Fruit fly (Drosophila melanogaster) whole organism, embryonic: ENCODE results near the gene CG5399.
A peak's percentile ranks its signal among the peaks of the same experiment; 100 is the strongest.

Experiments used
- Blimp-1 ChIP-seq: fragments of 200-800 bp; sonication (Bioruptor generic); optimal IDR thresholded peaks from 3 replicates; lab custom pipeline; 2018; ENCODE audit warnings: missing biosample characterization, missing genetic modification characterization, mild to moderate bottlenecking, moderate library complexity, missing genetic modification reagents
- CG11560 ChIP-seq: fragments of 200-800 bp; sonication (Bioruptor generic); IDR thresholded peaks from 3 replicates; pipeline ENCODE4 v1.3.6; 2022; ENCODE audit warnings: missing biosample characterization, missing genetic modification characterization
- CG11696 ChIP-seq: fragments of 200-800 bp; sonication (Bioruptor generic); IDR thresholded peaks from 2 replicates; pipeline ENCODE4 v1.3.6; 2022; ENCODE audit warnings: missing biosample characterization, missing genetic modification characterization
- CG12942 ChIP-seq: fragments of 200-800 bp; sonication (Bioruptor generic); optimal IDR thresholded peaks from 3 replicates; lab custom pipeline; 2016; ENCODE audit warnings: missing biosample characterization, missing genetic modification characterization
- CG15601 ChIP-seq: fragments of 200-800 bp; sonication (Bioruptor generic); optimal IDR thresholded peaks from 3 replicates; lab custom pipeline; 2019; ENCODE audit warnings: missing biosample characterization, mild to moderate bottlenecking, missing genetic modification characterization, moderate library complexity
- CG17568 ChIP-seq: fragments of 200-800 bp; sonication (Bioruptor generic); optimal IDR thresholded peaks from 2 replicates; lab custom pipeline; 2018; ENCODE audit warnings: missing biosample characterization, mild to moderate bottlenecking, missing genetic modification characterization, moderate library complexity
- CG2678 ChIP-seq: fragments of 200-800 bp; sonication (Bioruptor generic); optimal IDR thresholded peaks from 3 replicates; lab custom pipeline; 2019; ENCODE audit warnings: missing biosample characterization, mild to moderate bottlenecking, missing genetic modification characterization, moderate library complexity
- CG2875 ChIP-seq: fragments of 200-800 bp; sonication (Bioruptor generic); optimal IDR thresholded peaks from 2 replicates; lab custom pipeline; 2017; ENCODE audit warnings: missing biosample characterization, mild to moderate bottlenecking, missing genetic modification characterization, missing genetic modification reagents
- CG4424 ChIP-seq: fragments of 200-800 bp; sonication (Bioruptor generic); optimal IDR thresholded peaks from 3 replicates; lab custom pipeline; 2016; ENCODE audit warnings: missing biosample characterization, missing genetic modification characterization
- CG6689 ChIP-seq: fragments of 200-800 bp; sonication (Bioruptor generic); IDR thresholded peaks from 2 replicates; pipeline ENCODE4 v1.3.6; 2022; ENCODE audit warnings: missing biosample characterization, missing genetic modification characterization
- CG6813 ChIP-seq: fragments of 200-800 bp; sonication (Bioruptor generic); optimal IDR thresholded peaks from 2 replicates; lab custom pipeline; 2017; ENCODE audit warnings: missing biosample characterization, missing genetic modification characterization, mild to moderate bottlenecking, moderate library complexity, missing genetic modification reagents
- CG6854 ChIP-seq: fragments of 200-800 bp; sonication (Bioruptor generic); optimal IDR thresholded peaks from 3 replicates; lab custom pipeline; 2017; ENCODE audit warnings: missing biosample characterization, mild to moderate bottlenecking, missing genetic modification characterization
- CG7372 ChIP-seq: fragments of 200-800 bp; sonication (Bioruptor generic); IDR thresholded peaks from 2 replicates; pipeline ENCODE4 v1.3.6; 2022; ENCODE audit warnings: missing biosample characterization, missing genetic modification characterization
- CG8290 ChIP-seq, 3 experiments: fragments of 200-800 bp; sonication (Bioruptor generic); optimal IDR thresholded peaks; 2 replicates each; lab custom pipeline; 2016 to 2019; ENCODE audit warnings: missing biosample characterization in 3 of 3, missing genetic modification characterization in 3 of 3, mild to moderate bottlenecking in 2 of 3, moderate library complexity in 1 of 3
- CG8924 ChIP-seq: fragments of 200-800 bp; optimal IDR thresholded peaks from 3 replicates; lab custom pipeline; 2019; ENCODE audit warnings: missing biosample characterization, mild to moderate bottlenecking, missing genetic modification characterization, moderate library complexity
- CG9727 ChIP-seq: fragments of 200-800 bp; sonication (Bioruptor generic); optimal IDR thresholded peaks from 3 replicates; lab custom pipeline; 2017; ENCODE audit warnings: missing biosample characterization, mild to moderate bottlenecking, missing genetic modification characterization
- D ChIP-seq, 2 experiments: fragments of 200-800 bp in 1 of 2; fragments of >200 bp in 1 of 2; sonication (Bioruptor generic) in 1 of 2; optimal IDR thresholded peaks; 2 replicates in 1 of 2; 3 replicates in 1 of 2; lab custom pipeline; 2017; ENCODE audit warnings: mild to moderate bottlenecking in 1 of 2, missing biosample characterization in 1 of 2, missing genetic modification characterization in 1 of 2, missing genetic modification reagents in 1 of 2
- D19B ChIP-seq: fragments of 200-800 bp; sonication (Bioruptor generic); optimal IDR thresholded peaks from 2 replicates; lab custom pipeline; 2017; ENCODE audit warnings: missing biosample characterization, mild to moderate bottlenecking, missing genetic modification characterization
- Dbx ChIP-seq: fragments of 200-800 bp; sonication (Bioruptor generic); IDR thresholded peaks from 3 replicates; pipeline ENCODE4 v1.3.6; 2022; ENCODE audit warnings: missing biosample characterization, missing genetic modification characterization
- Dfd ChIP-seq, 2 experiments: fragments of >200 bp; optimal IDR thresholded peaks; 2 replicates each; lab custom pipeline; 2017; ENCODE audit warnings: missing biosample characterization in 2 of 2, missing genetic modification characterization in 2 of 2
- Dip2 ChIP-seq: fragments of 200-800 bp; sonication (Bioruptor generic); IDR thresholded peaks from 2 replicates; pipeline ENCODE4 v1.3.6; 2022; ENCODE audit warnings: missing biosample characterization, missing genetic modification characterization
- Dref ChIP-seq: fragments of 200-800 bp; sonication (Bioruptor generic); IDR thresholded peaks from 2 replicates; pipeline ENCODE4 v1.3.6; 2022; ENCODE audit warnings: missing biosample characterization, missing genetic modification characterization
- HLH54F ChIP-seq: fragments of 200-800 bp; sonication (Bioruptor generic); optimal IDR thresholded peaks from 3 replicates; lab custom pipeline; 2016; ENCODE audit warnings: missing biosample characterization, missing genetic modification characterization
- HLHmδ ChIP-seq: fragments of 200-800 bp; sonication (Bioruptor generic); optimal IDR thresholded peaks from 2 replicates; lab custom pipeline; 2018; ENCODE audit warnings: missing biosample characterization, mild to moderate bottlenecking, missing genetic modification characterization, moderate library complexity
- Mrtf ChIP-seq: fragments of 200-800 bp; sonication (Bioruptor generic); IDR thresholded peaks from 3 replicates; pipeline ENCODE4 v1.3.6; 2022; ENCODE audit warnings: missing biosample characterization, missing genetic modification characterization
- Nf-YA ChIP-seq: fragments of 200-800 bp; sonication (Bioruptor generic); IDR thresholded peaks from 2 replicates; pipeline ENCODE4 v1.3.6; 2022; ENCODE audit warnings: missing biosample characterization, missing genetic modification characterization
- Nf-YB ChIP-seq: fragments of 200-800 bp; sonication (Bioruptor generic); optimal IDR thresholded peaks from 3 replicates; lab custom pipeline; 2019; ENCODE audit warnings: missing biosample characterization, mild to moderate bottlenecking, missing genetic modification characterization, moderate library complexity
- Opbp ChIP-seq: fragments of 200-800 bp; sonication (Bioruptor generic); IDR thresholded peaks from 3 replicates; pipeline ENCODE4 v1.3.6; 2022; ENCODE audit warnings: missing biosample characterization, missing genetic modification characterization; ENCODE audit not compliant: partially characterized antibody
- Vsx1 ChIP-seq: fragments of 200-800 bp; sonication (Bioruptor generic); optimal IDR thresholded peaks from 2 replicates; lab custom pipeline; 2017; ENCODE audit warnings: missing biosample characterization, mild to moderate bottlenecking, missing genetic modification characterization, missing genetic modification reagents
- Xrp1 ChIP-seq: fragments of 200-800 bp; sonication (Bioruptor generic); IDR thresholded peaks from 2 replicates; pipeline ENCODE4 v1.3.6; 2022; ENCODE audit warnings: missing biosample characterization, missing genetic modification characterization
- ac ChIP-seq: fragments of 200-800 bp; sonication (Bioruptor generic); optimal IDR thresholded peaks from 3 replicates; lab custom pipeline; 2017; ENCODE audit warnings: missing biosample characterization, mild to moderate bottlenecking, missing genetic modification characterization
- amos ChIP-seq: fragments of 200-800 bp; sonication (Bioruptor generic); IDR thresholded peaks from 2 replicates; pipeline ENCODE4 v1.3.6; 2022; ENCODE audit warnings: missing biosample characterization, missing genetic modification characterization; ENCODE audit not compliant: partially characterized antibody
- bsh ChIP-seq, 2 experiments: fragments of 200-800 bp; sonication (Bioruptor generic); optimal IDR thresholded peaks; 2 replicates each; lab custom pipeline; 2017 to 2018; ENCODE audit warnings: mild to moderate bottlenecking in 2 of 2, missing biosample characterization in 2 of 2, missing genetic modification characterization in 2 of 2, moderate library complexity in 1 of 2
- cas ChIP-seq: fragments of 200-800 bp; sonication (Bioruptor generic); IDR thresholded peaks from 2 replicates; pipeline ENCODE4 v1.3.6; 2022; ENCODE audit warnings: missing biosample characterization, missing genetic modification characterization
- cato ChIP-seq: fragments of 200-800 bp; sonication (Bioruptor generic); optimal IDR thresholded peaks from 2 replicates; lab custom pipeline; 2016; ENCODE audit warnings: missing biosample characterization, missing genetic modification characterization, borderline replicate concordance
- chif ChIP-seq, 2 experiments: fragments of 200-800 bp; sonication (Bioruptor generic); optimal IDR thresholded peaks; 3 replicates each; lab custom pipeline; 2016; ENCODE audit warnings: missing biosample characterization in 2 of 2, missing genetic modification characterization in 2 of 2
- fd102C ChIP-seq: fragments of 200-800 bp; sonication (Bioruptor generic); optimal IDR thresholded peaks from 2 replicates; lab custom pipeline; 2018; ENCODE audit warnings: missing biosample characterization, mild to moderate bottlenecking, missing genetic modification characterization, moderate library complexity
- grn ChIP-seq: fragments of 200-800 bp; sonication (Bioruptor generic); optimal IDR thresholded peaks from 3 replicates; lab custom pipeline; 2017; ENCODE audit warnings: missing biosample characterization, missing genetic modification characterization
- kni ChIP-seq: fragments of 200-800 bp; sonication (Bioruptor generic); optimal IDR thresholded peaks from 3 replicates; lab custom pipeline; 2017; ENCODE audit warnings: mild to moderate bottlenecking, missing biosample characterization, missing genetic modification reagents, missing genetic modification characterization
- knrl ChIP-seq: fragments of 200-800 bp; sonication (Bioruptor generic); IDR thresholded peaks from 3 replicates; pipeline ENCODE4 v1.3.6; 2022; ENCODE audit warnings: missing biosample characterization, missing genetic modification characterization; ENCODE audit not compliant: partially characterized antibody
- lola ChIP-seq, 3 experiments: fragments of >200 bp in 2 of 3; fragments of 200-800 bp in 1 of 3; sonication (Bioruptor generic) in 1 of 3; optimal IDR thresholded peaks; 2 replicates each; lab custom pipeline; 2017 to 2019; ENCODE audit warnings: missing biosample characterization in 3 of 3, missing genetic modification characterization in 3 of 3, mild to moderate bottlenecking in 1 of 3, moderate library complexity in 1 of 3
- otp ChIP-seq: fragments of 200-800 bp; sonication (Bioruptor generic); IDR thresholded peaks from 3 replicates; pipeline ENCODE4, ENCODE4 v1.3.6; 2022; ENCODE audit warnings: missing biosample characterization, missing genetic modification characterization
- pfk ChIP-seq: fragments of 200-800 bp; sonication (Bioruptor generic); optimal IDR thresholded peaks from 2 replicates; lab custom pipeline; 2018; ENCODE audit warnings: missing biosample characterization, mild to moderate bottlenecking, missing genetic modification characterization, moderate library complexity
- pros ChIP-seq: fragments of 200-800 bp; sonication (Bioruptor generic); optimal IDR thresholded peaks from 3 replicates; lab custom pipeline; 2019; ENCODE audit warnings: missing biosample characterization, mild to moderate bottlenecking, missing genetic modification characterization, moderate library complexity
- ro ChIP-seq: fragments of 200-800 bp; sonication (Bioruptor generic); IDR thresholded peaks from 2 replicates; pipeline ENCODE4 v1.3.6; 2022; ENCODE audit warnings: missing biosample characterization, missing genetic modification characterization
- sc ChIP-seq, 3 experiments: fragments of >200 bp in 2 of 3; fragments of 200-800 bp in 1 of 3; sonication (Bioruptor generic) in 1 of 3; optimal IDR thresholded peaks; 2 replicates in 2 of 3; 3 replicates in 1 of 3; lab custom pipeline; 2017; ENCODE audit warnings: mild to moderate bottlenecking in 1 of 3, missing biosample characterization in 1 of 3, missing genetic modification characterization in 1 of 3, missing genetic modification reagents in 1 of 3
- shn ChIP-seq: fragments of 200-800 bp; sonication (Bioruptor generic); optimal IDR thresholded peaks from 3 replicates; lab custom pipeline; 2016; ENCODE audit warnings: missing biosample characterization, missing genetic modification characterization
- zf30C ChIP-seq: fragments of 200-800 bp; sonication (Bioruptor generic); optimal IDR thresholded peaks from 3 replicates; lab custom pipeline; 2018; ENCODE audit warnings: missing biosample characterization, mild to moderate bottlenecking, missing genetic modification characterization

CG5399 gene

dm6 chr3R:15670559-15670958, 24.5 kb upstream of the CG5399 start (continued):
- TF ChIP-seq Vsx1 (GFP tag; lab: Kevin White, UChicago) (peak; percentile 38), CG8924 (no peak), Dip2 (GFP tag; lab: Robert Waterston, UW) (no peak), Blimp-1 (GFP tag; lab: Kevin White, UChicago) (peak; percentile 38), Nf-YA (GFP tag; lab: Robert Waterston, UW) (no peak), pfk (GFP tag; lab: Kevin White, UChicago) (peak; percentile 10), otp (GFP tag; lab: Robert Waterston, UW) (peak; percentile 23; the same call in 1 of the 3 replicates), Dbx (GFP tag; lab: Robert Waterston, UW) (no peak), sc (optimal IDR thresholded peaks at IDR 0.05; lab: Kevin White, UChicago) (no peak), sc (GFP tag; optimal IDR thresholded peaks at IDR 0.05; lab: Kevin White, UChicago) (no peak), CG2875 (peak; percentile 33), CG7372 (GFP tag; lab: Robert Waterston, UW) (no peak), HLH54F (GFP tag; lab: Kevin White, UChicago) (no peak), HLHmδ (peak; percentile 58), CG9727 (GFP tag; lab: Kevin White, UChicago) (peak; percentile 56), fd102C (peak; percentile 39), grn (peak; percentile 98), zf30C (GFP tag; lab: Kevin White, UChicago) (no peak), pros (GFP tag; lab: Kevin White, UChicago) (no peak), amos (GFP tag; lab: Robert Waterston, UW) (no peak), CG15601 (tag; lab: Kevin White, UChicago) (peak; percentile 50), D (optimal IDR thresholded peaks at IDR 0.05; lab: Kevin White, UChicago) (no peak), D (GFP tag; optimal IDR thresholded peaks at IDR 0.05; lab: Kevin White, UChicago) (peak; percentile 52), Opbp (no peak), Dref (GFP tag; lab: Robert Waterston, UW) (no peak), kni (GFP tag; lab: Kevin White, UChicago) (peak; percentile 79), CG4424 (no peak), CG8290 (GFP tag; optimal IDR thresholded peaks at IDR 0.05; lab: Kevin White, UChicago) (no peak), CG8290 (tag; optimal IDR thresholded peaks at IDR 0.05; lab: Kevin White, UChicago) (peak in 1 of 2 experiments; percentile 57), Xrp1 (GFP tag; lab: Robert Waterston, UW) (peak; percentile 61), CG2678 (peak; percentile 19), Dfd (GFP tag; optimal IDR thresholded peaks at IDR 0.05; lab: Kevin White, UChicago) (no peak), ro (GFP tag; lab: Robert Waterston, UW) (no peak), lola (GFP tag; optimal IDR thresholded peaks at IDR 0.05; lab: Kevin White, UChicago) (peak in 1 of 3 experiments; percentile 8), CG6689 (GFP tag; lab: Robert Waterston, UW) (0 out of 2 replicates have a peak, but pooled peaks have one; percentile 11), CG12942 (GFP tag; lab: Kevin White, UChicago) (no peak), Mrtf (GFP tag; lab: Robert Waterston, UW) (no peak), chif (GFP tag; optimal IDR thresholded peaks at IDR 0.05; lab: Kevin White, UChicago) (peak in 1 of 2 experiments; percentile 3), bsh (GFP tag; optimal IDR thresholded peaks at IDR 0.05; lab: Kevin White, UChicago) (peak in 1 of 2 experiments; percentile 30), knrl (GFP tag; lab: Robert Waterston, UW) (no peak), cato (no peak), CG17568 (GFP tag; lab: Kevin White, UChicago) (no peak), cas (GFP tag; lab: Robert Waterston, UW) (no peak), CG6854 (no peak), Nf-YB (no peak), CG11696 (0 out of 2 replicates have a peak, but pooled peaks have one; percentile 23), shn (GFP tag; lab: Kevin White, UChicago) (no peak), ac (GFP tag; lab: Kevin White, UChicago) (peak; percentile 24), D19B (GFP tag; lab: Kevin White, UChicago) (no peak), CG6813 (GFP tag; lab: Kevin White, UChicago) (peak; percentile 56), CG11560 (no peak)
